Worm (Caenorhabditis elegans) whole organism, L4 larva: ENCODE data around the gene F10E9.11.

ENCODE experiments used
- D1046.2 ChIP-seq: fragments of 200-800 bp; sonication (Bioruptor generic); IDR thresholded peaks from 2 replicates; pipeline ENCODE4 v1.3.6; 2022; ENCODE audit warnings: missing genetic modification characterization, missing compliant biosample characterization
- F10B5.3 ChIP-seq: sonication (generic microtip); optimal IDR thresholded peaks from 2 replicates; lab custom pipeline; 2016; ENCODE audit warnings: mild to moderate bottlenecking, missing genetic modification characterization, missing compliant biosample characterization
- F49E8.2 ChIP-seq: sonication (generic microtip); optimal IDR thresholded peaks from 2 replicates; lab custom pipeline; 2016; ENCODE audit warnings: missing compliant biosample characterization, mild to moderate bottlenecking, missing genetic modification characterization, borderline replicate concordance
- Y105C5A.15 ChIP-seq: fragments of 200-800 bp; sonication (Bioruptor generic); IDR thresholded peaks from 2 replicates; pipeline ENCODE4 v1.3.6; 2022; ENCODE audit warnings: missing genetic modification characterization, missing compliant biosample characterization
- Y48G9A.11 ChIP-seq: fragments of 200-800 bp; sonication (Bioruptor generic); IDR thresholded peaks from 2 replicates; pipeline ENCODE4 v1.3.6; 2022; ENCODE audit warnings: missing genetic modification reagents, missing genetic modification characterization, missing compliant biosample characterization
- Y75B8A.6 ChIP-seq: fragments of 200-800 bp; sonication (Bioruptor generic); IDR thresholded peaks from 2 replicates; pipeline ENCODE4 v1.3.6; 2022; ENCODE audit warnings: missing genetic modification reagents, missing genetic modification characterization, missing compliant biosample characterization
- ZK546.5 ChIP-seq, 2 experiments: sonication (generic microtip); optimal IDR thresholded peaks; 2 replicates each; lab custom pipeline; 2017; ENCODE audit warnings: missing biosample characterization in 2 of 2, missing genetic modification characterization in 2 of 2
- arid-1 ChIP-seq: fragments of 200-800 bp; sonication (Bioruptor generic); conservative IDR thresholded peaks from 2 replicates; pipeline ENCODE4 v1.3.6; 2022; ENCODE audit warnings: missing genetic modification reagents, missing genetic modification characterization, missing compliant biosample characterization
- attf-4 ChIP-seq: sonication (generic microtip); optimal IDR thresholded peaks from 3 replicates; lab custom pipeline; 2017; ENCODE audit warnings: missing biosample characterization, missing genetic modification characterization
- ceh-44 ChIP-seq: fragments of 200-800 bp; sonication (Bioruptor generic); IDR thresholded peaks from 2 replicates; pipeline ENCODE4 v1.3.6; 2022; ENCODE audit warnings: missing genetic modification reagents, missing genetic modification characterization, missing compliant biosample characterization
- ceh-62 ChIP-seq: sonication (generic microtip); optimal IDR thresholded peaks from 2 replicates; lab custom pipeline; 2017; ENCODE audit warnings: missing biosample characterization, missing genetic modification characterization
- daf-12 ChIP-seq: fragments of 150-350 bp; optimal IDR thresholded peaks from 2 replicates; lab custom pipeline; 2014; ENCODE audit warnings: missing biosample characterization, missing genetic modification reagents, missing genetic modification characterization
- daf-16 ChIP-seq, 3 experiments: sonication (generic microtip); optimal IDR thresholded peaks; 2 replicates each; lab custom pipeline; 2016 to 2017; ENCODE audit warnings: missing genetic modification characterization in 3 of 3, missing genetic modification reagents in 3 of 3, mild to moderate bottlenecking in 2 of 3, missing compliant biosample characterization in 2 of 3, missing biosample characterization in 1 of 3, moderate library complexity in 1 of 3
- dmd-6 ChIP-seq: fragments of 200-800 bp; sonication (Bioruptor generic); IDR thresholded peaks from 2 replicates; pipeline ENCODE4 v1.3.6; 2022; ENCODE audit warnings: missing genetic modification reagents, missing genetic modification characterization, missing compliant biosample characterization
- duxl-1 ChIP-seq: sonication (generic microtip); optimal IDR thresholded peaks from 2 replicates; lab custom pipeline; 2016; ENCODE audit warnings: mild to moderate bottlenecking, missing genetic modification characterization, moderate library complexity, missing compliant biosample characterization; ENCODE audit not compliant: poor library complexity
- dve-1 ChIP-seq: sonication (generic microtip); optimal IDR thresholded peaks from 2 replicates; lab custom pipeline; 2017; ENCODE audit warnings: antibody characterized with exemption, mild to moderate bottlenecking, missing genetic modification characterization, missing compliant biosample characterization; ENCODE audit not compliant: insufficient read depth
- egl-27 ChIP-seq: sonication (generic microtip); optimal IDR thresholded peaks from 3 replicates; lab custom pipeline; 2017; ENCODE audit warnings: missing biosample characterization, missing genetic modification reagents, missing genetic modification characterization
- egl-43 ChIP-seq: fragments of 200-800 bp; sonication (Bioruptor generic); IDR thresholded peaks from 2 replicates; pipeline ENCODE4 v1.3.6; 2022; ENCODE audit warnings: missing genetic modification reagents, missing genetic modification characterization, missing compliant biosample characterization
- fkh-10 ChIP-seq: fragments of 150-350 bp; optimal IDR thresholded peaks from 2 replicates; lab custom pipeline; 2014; ENCODE audit warnings: missing biosample characterization, missing genetic modification reagents, missing genetic modification characterization
- hlh-30 ChIP-seq: sonication (generic microtip); optimal IDR thresholded peaks from 2 replicates; lab custom pipeline; 2017; ENCODE audit warnings: antibody characterized with exemption, mild to moderate bottlenecking, missing genetic modification characterization, missing compliant biosample characterization; ENCODE audit not compliant: insufficient read depth
- jun-1 ChIP-seq: fragments of 150-350 bp; optimal IDR thresholded peaks from 2 replicates; lab custom pipeline; 2014; ENCODE audit warnings: missing biosample characterization, missing genetic modification reagents, missing genetic modification characterization
- lim-7 ChIP-seq: fragments of 200-800 bp; sonication (Bioruptor generic); IDR thresholded peaks from 2 replicates; pipeline ENCODE4 v1.3.6; 2022; ENCODE audit warnings: missing genetic modification characterization, missing compliant biosample characterization
- lin-1 ChIP-seq: fragments of 200-800 bp; sonication (Bioruptor generic); IDR thresholded peaks from 2 replicates; pipeline ENCODE4 v1.3.6; 2022; ENCODE audit warnings: missing genetic modification reagents, missing genetic modification characterization, missing compliant biosample characterization
- lin-15B ChIP-seq: fragments of 150-350 bp; sonication (generic microtip); optimal IDR thresholded peaks from 3 replicates; lab custom pipeline; 2014; ENCODE audit warnings: missing biosample characterization, missing genetic modification characterization
- lin-29 ChIP-seq: fragments of 200-800 bp; sonication (Bioruptor generic); IDR thresholded peaks from 2 replicates; pipeline ENCODE4 v1.3.6; 2022; ENCODE audit warnings: missing genetic modification reagents, missing genetic modification characterization, missing compliant biosample characterization
- lin-39 ChIP-seq: fragments of 150-350 bp; optimal IDR thresholded peaks from 2 replicates; lab custom pipeline; 2014; ENCODE audit warnings: missing biosample characterization, missing genetic modification reagents, missing genetic modification characterization
- lir-3 ChIP-seq: sonication (generic microtip); optimal IDR thresholded peaks from 2 replicates; lab custom pipeline; 2016; ENCODE audit warnings: mild to moderate bottlenecking, missing genetic modification characterization, missing compliant biosample characterization
- lsy-2 ChIP-seq, 2 experiments: fragments of 150-350 bp in 1 of 2; sonication (generic microtip) in 1 of 2; optimal IDR thresholded peaks; 2 replicates each; lab custom pipeline; 2014 to 2017; ENCODE audit warnings: missing biosample characterization in 2 of 2, missing genetic modification characterization in 2 of 2
- mes-2 ChIP-seq: sonication (generic microtip); optimal IDR thresholded peaks from 2 replicates; lab custom pipeline; 2016; ENCODE audit warnings: missing genotype, mild to moderate bottlenecking, missing genetic modification characterization, missing compliant biosample characterization; ENCODE audit not compliant: poor library complexity, severe bottlenecking
- mxl-2 ChIP-seq: fragments of 200-800 bp; sonication (Bioruptor generic); conservative IDR thresholded peaks from 2 replicates; pipeline ENCODE4 v1.3.6; 2022; ENCODE audit warnings: missing genetic modification reagents, missing genetic modification characterization, missing compliant biosample characterization
- nhr-102 ChIP-seq: sonication (generic microtip); optimal IDR thresholded peaks from 2 replicates; lab custom pipeline; 2016; ENCODE audit warnings: mild to moderate bottlenecking, missing genetic modification characterization, moderate library complexity, missing compliant biosample characterization
- nhr-11 ChIP-seq: fragments of 150-350 bp; optimal IDR thresholded peaks from 2 replicates; lab custom pipeline; 2014; ENCODE audit warnings: missing biosample characterization, missing genetic modification characterization
- nhr-48 ChIP-seq: sonication (generic microtip); optimal IDR thresholded peaks from 2 replicates; lab custom pipeline; 2016; ENCODE audit warnings: mild to moderate bottlenecking, missing genetic modification characterization, missing compliant biosample characterization
- nhr-77 ChIP-seq: fragments of 150-350 bp; optimal IDR thresholded peaks from 2 replicates; lab custom pipeline; 2014; ENCODE audit warnings: missing biosample characterization, missing genetic modification characterization
- pha-4 ChIP-seq, 2 experiments: fragments of 150-350 bp in 1 of 2; fragments of 200-800 bp in 1 of 2; sonication (Bioruptor generic) in 1 of 2; IDR thresholded peaks in 1 of 2; optimal IDR thresholded peaks in 1 of 2; 2 replicates each; pipeline versions ENCODE4 v1.3.6 to Lab custom; 2014 to 2022; ENCODE audit warnings: missing genetic modification characterization in 2 of 2, missing genetic modification reagents in 2 of 2, missing biosample characterization in 1 of 2, missing compliant biosample characterization in 1 of 2
- php-3 ChIP-seq: fragments of 200-800 bp; sonication (Bioruptor generic); IDR thresholded peaks from 2 replicates; pipeline ENCODE4 v1.3.6; 2022; ENCODE audit warnings: missing genetic modification reagents, missing genetic modification characterization, missing compliant biosample characterization
- snpc-4 ChIP-seq: fragments of 150-350 bp; optimal IDR thresholded peaks from 2 replicates; lab custom pipeline; 2014; ENCODE audit warnings: missing biosample characterization, missing genetic modification characterization
- tra-1 ChIP-seq: fragments of 200-800 bp; sonication (Bioruptor generic); IDR thresholded peaks from 2 replicates; pipeline ENCODE4 v1.3.6; 2022; ENCODE audit warnings: missing genetic modification reagents, missing genetic modification characterization, missing compliant biosample characterization
- unc-130 ChIP-seq: sonication (generic microtip); optimal IDR thresholded peaks from 2 replicates; lab custom pipeline; 2016; ENCODE audit warnings: missing genetic modification reagents, missing genetic modification characterization, missing compliant biosample characterization
- unc-39 ChIP-seq: sonication (generic microtip); optimal IDR thresholded peaks from 2 replicates; lab custom pipeline; 2017; ENCODE audit warnings: missing biosample characterization, missing genetic modification characterization
- unc-62 ChIP-seq, 3 experiments: fragments of 150-350 bp in 1 of 3; sonication (generic microtip); optimal IDR thresholded peaks in 2 of 3; peaks in 1 of 3; 1 replicate in 1 of 3; 2 replicates in 2 of 3; lab custom pipeline; 2014 to 2017; ENCODE audit warnings: missing biosample characterization in 3 of 3, missing genetic modification characterization in 3 of 3, missing genetic modification reagents in 3 of 3, missing genotype in 1 of 3
- zfp-2 ChIP-seq: sonication (generic microtip); optimal IDR thresholded peaks from 2 replicates; lab custom pipeline; 2016; ENCODE audit warnings: mild to moderate bottlenecking, missing genetic modification characterization, missing compliant biosample characterization
- ztf-11 ChIP-seq: fragments of 150-350 bp; optimal IDR thresholded peaks from 2 replicates; lab custom pipeline; 2014; ENCODE audit warnings: missing biosample characterization, missing genetic modification characterization

The F10E9.11 gene

ce11 chrIII:8310239-8311057 is 8.6 kb downstream of the F10E9.11 start, which contains the start of gene F10E9.3 (continued):
- TF ChIP-seq nhr-48 (no peak), dve-1 (tag; lab: Kevin White, UChicago) (no peak), lin-39 (no peak), ztf-11 (tag; lab: Kevin White, UChicago) (no peak), unc-62 (GFP tag; optimal IDR thresholded peaks at IDR 0.05 in 1 of 2; lab: Kevin White, UChicago) (peak in 1 of 2 experiments; percentile 93), unc-62 (tag; optimal IDR thresholded peaks at IDR 0.05; lab: Kevin White, UChicago) (no peak)
- TF ChIP-seq, all 104 proteins: peak for 8

- no peak for TF ChIP-seq nhr-102 (tag; lab: Kevin White, UChicago)
- no peak for TF ChIP-seq nhr-77 (tag; lab: Kevin White, UChicago)
- TF ChIP-seq lim-7 (GFP tag; lab: Robert Waterston, UW): no peak
- TF ChIP-seq Y105C5A.15: no peak
- TF ChIP-seq Y75B8A.6 (GFP tag; lab: Robert Waterston, UW): no peak
- no peak for TF ChIP-seq pha-4 (GFP tag; IDR thresholded peaks at IDR 0.05; lab: Robert Waterston, UW)
- TF ChIP-seq pha-4 (tag; optimal IDR thresholded peaks at IDR 0.05; lab: Kevin White, UChicago): no peak
- TF ChIP-seq jun-1 (tag; lab: Kevin White, UChicago): no peak
- no peak for TF ChIP-seq lin-39
- TF ChIP-seq F10B5.3: no peak
- TF ChIP-seq lin-1 (GFP tag; lab: Robert Waterston, UW): no peak
- no peak for TF ChIP-seq ceh-44
- TF ChIP-seq zfp-2 (tag; lab: Kevin White, UChicago): no peak
- TF ChIP-seq lir-3 (tag; lab: Kevin White, UChicago): no peak
- no peak for TF ChIP-seq daf-12
- no peak for TF ChIP-seq daf-16 (GFP tag; optimal IDR thresholded peaks at IDR 0.05; lab: Kevin White, UChicago)
- TF ChIP-seq daf-16 (tag; optimal IDR thresholded peaks at IDR 0.05; lab: Kevin White, UChicago): no peak
These were observed 10.8 kb downstream of the F10E9.11 start, which contains the start of gene F10E9.4 for ce11 chrIII:8308238-8308637. F10E9.4 (plus strand) TSS chrIII:8308538.

DNA sequence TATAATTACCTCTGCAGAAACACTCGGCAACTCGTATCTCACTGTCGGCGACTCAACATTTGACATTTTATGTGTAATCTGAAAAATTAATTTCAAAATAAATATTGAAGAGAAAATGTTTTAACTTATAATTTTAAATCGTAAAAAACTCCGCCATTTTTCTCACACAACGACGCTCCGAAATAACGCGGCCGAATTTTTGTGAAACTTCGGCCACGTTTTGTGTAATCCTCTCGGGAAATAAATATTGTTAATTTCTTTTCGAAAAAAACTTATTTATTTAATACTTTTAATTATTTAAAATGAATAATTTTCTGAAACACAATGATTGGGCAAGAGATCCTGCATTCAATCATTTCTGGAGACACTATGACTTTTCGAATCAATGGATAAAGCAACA is 11.7 kb downstream of the F10E9.11 start, which contains the start of the genes F10E9.7 and F10E9.5:
F10E9.7 (minus strand) TSS at position 86 of the 400 bp plus-strand sequence.
F10E9.5 (plus strand) TSS at position 237 of the 400 bp plus-strand sequence.
- no peak for TF ChIP-seq Y75B8A.6 (GFP tag; lab: Robert Waterston, UW)
- peak in 1 of 2 experiments; percentile 96 for TF ChIP-seq lsy-2 (tag; optimal IDR thresholded peaks at IDR 0.05; lab: Kevin White, UChicago)
- peak; percentile 60 for TF ChIP-seq fkh-10 (GFP tag; lab: Kevin White, UChicago)
- TF ChIP-seq attf-4: no peak
- peak; percentile 60; the same call in 1 of the 2 replicates for TF ChIP-seq D1046.2 (GFP tag; lab: Robert Waterston, UW)
- TF ChIP-seq lin-29 (GFP tag; lab: Robert Waterston, UW): no peak
- no peak for TF ChIP-seq Y105C5A.15
- no peak for TF ChIP-seq mxl-2
- TF ChIP-seq Y48G9A.11 (GFP tag; lab: Robert Waterston, UW): peak; percentile 99
- no peak for TF ChIP-seq snpc-4 (tag; lab: Kevin White, UChicago)
- peak; percentile 83 for TF ChIP-seq dmd-6 (GFP tag; lab: Robert Waterston, UW)
- TF ChIP-seq mes-2 (tag; lab: Kevin White, UChicago): peak; percentile 100
- TF ChIP-seq tra-1 (GFP tag; lab: Robert Waterston, UW): no peak; the same call in 1 of the 2 replicates
- no peak for TF ChIP-seq egl-43 (GFP tag; lab: Robert Waterston, UW)
- TF ChIP-seq arid-1 (GFP tag; lab: Robert Waterston, UW): peak; percentile 60; the same call in 1 of the 2 replicates
- peak; percentile 86 for TF ChIP-seq dve-1 (tag; lab: Kevin White, UChicago)
- peak; percentile 54 for TF ChIP-seq nhr-102 (tag; lab: Kevin White, UChicago)
- TF ChIP-seq php-3: no peak
- TF ChIP-seq unc-39 (tag; lab: Kevin White, UChicago): no peak
- TF ChIP-seq hlh-30: peak; percentile 63
- TF ChIP-seq unc-130 (GFP tag; lab: Kevin White, UChicago): peak; percentile 96
- TF ChIP-seq duxl-1 (tag; lab: Kevin White, UChicago): peak; percentile 88
- TF ChIP-seq nhr-11 (tag; lab: Kevin White, UChicago): no peak
- no peak for TF ChIP-seq egl-27 (tag; lab: Kevin White, UChicago)
- TF ChIP-seq ceh-44: peak; percentile 86
- TF ChIP-seq lin-15B: peak; percentile 45
- no peak for TF ChIP-seq ceh-62 (tag; lab: Kevin White, UChicago)
- TF ChIP-seq ZK546.5 (tag; optimal IDR thresholded peaks at IDR 0.05; lab: Kevin White, UChicago): no peak
- TF ChIP-seq F49E8.2 (tag; lab: Kevin White, UChicago): peak; percentile 16
